Fruit fly (Drosophila melanogaster): ENCODE data around the gene dac.

The dac gene

dm6 chr2L:16485643-16486000 is at the start of gene dac (continued):
- TF ChIP-seq CG14710 (tag; optimal IDR thresholded peaks at IDR 0.05): no peak
- no peak for TF ChIP-seq CG9215 (GFP tag; IDR thresholded peaks at IDR 0.05)
- no peak for TF ChIP-seq YL-1 (GFP tag; optimal IDR thresholded peaks at IDR 0.05)
- TF ChIP-seq CG17385 (GFP tag; optimal IDR thresholded peaks at IDR 0.05): peak; percentile 58
- TF ChIP-seq CG17186 (GFP tag; optimal IDR thresholded peaks at IDR 0.05): no peak
- no peak for TF ChIP-seq CG7357 (GFP tag; IDR thresholded peaks at IDR 0.05)
- no peak for TF ChIP-seq CG10959 (GFP tag; IDR thresholded peaks at IDR 0.05)
- no peak for TF ChIP-seq CG9817 (tag; optimal IDR thresholded peaks at IDR 0.05)
- no peak for TF ChIP-seq CG11247 (GFP tag; IDR thresholded peaks at IDR 0.05)
- peak; percentile 86 for TF ChIP-seq CG8478 (optimal IDR thresholded peaks at IDR 0.05)
- TF ChIP-seq CG8290 (GFP tag; optimal IDR thresholded peaks at IDR 0.05): no peak
- TF ChIP-seq CG8290 (tag; optimal IDR thresholded peaks at IDR 0.05): no peak
- no peak for TF ChIP-seq H15 (GFP tag; IDR thresholded peaks at IDR 0.05)
- no peak for TF ChIP-seq CG30403 (GFP tag; optimal IDR thresholded peaks at IDR 0.05)
- no peak for TF ChIP-seq Dll (GFP tag; IDR thresholded peaks at IDR 0.05; ENCODE audit: partially characterized antibody)
- TF ChIP-seq en (GFP tag; optimal IDR thresholded peaks at IDR 0.05): no peak
- TF ChIP-seq Stat92E (GFP tag; optimal IDR thresholded peaks at IDR 0.05): no peak
- no peak for TF ChIP-seq CG12659 (GFP tag; optimal IDR thresholded peaks at IDR 0.05)
- TF ChIP-seq ATbp (GFP tag; optimal IDR thresholded peaks at IDR 0.05): no peak
- TF ChIP-seq CG16813 (GFP tag; IDR thresholded peaks at IDR 0.05; ENCODE audit: partially characterized antibody): 0 out of 3 replicates have a peak, but pooled peaks have one; percentile 13
- TF ChIP-seq hkb (optimal IDR thresholded peaks at IDR 0.05): no peak
- no peak for TF ChIP-seq hkb (GFP tag; IDR thresholded peaks at IDR 0.05)
- no peak for TF ChIP-seq GATAe (GFP tag; conservative IDR thresholded peaks at IDR 0.05)
- TF ChIP-seq Dfd (GFP tag; optimal IDR thresholded peaks at IDR 0.05): no peak
- no peak for TF ChIP-seq CG11085 (GFP tag; IDR thresholded peaks at IDR 0.05)
- no peak for TF ChIP-seq cg (GFP tag; optimal IDR thresholded peaks at IDR 0.05)
- no peak for TF ChIP-seq CG15601 (tag; optimal IDR thresholded peaks at IDR 0.05)
- TF ChIP-seq CG11560 (tag; IDR thresholded peaks at IDR 0.05): no peak
- no peak for TF ChIP-seq Gsc (GFP tag; IDR thresholded peaks at IDR 0.05)
- no peak for TF ChIP-seq CG2712 (tag; optimal IDR thresholded peaks at IDR 0.05)
- no peak for TF ChIP-seq Optix (GFP tag; IDR thresholded peaks at IDR 0.05)
- no peak for TF ChIP-seq MBD-R2 (GFP tag; IDR thresholded peaks at IDR 0.05)
- no peak for TF ChIP-seq Tbp (GFP tag; optimal IDR thresholded peaks at IDR 0.05)
- TF ChIP-seq vvl (GFP tag; IDR thresholded peaks at IDR 0.05): peak; percentile 10; the same call in 1 of the 2 replicates
- no peak for TF ChIP-seq br (optimal IDR thresholded peaks at IDR 0.05)
- no peak for TF ChIP-seq CG13424 (tag; optimal IDR thresholded peaks at IDR 0.05)
- 0 out of 2 replicates have a peak, but pooled peaks have one; percentile 7 for TF ChIP-seq Drgx (GFP tag; IDR thresholded peaks at IDR 0.05)
- peak; percentile 96 for TF ChIP-seq Deaf1 (tag; optimal IDR thresholded peaks at IDR 0.05)
- TF ChIP-seq CG31224 (GFP tag; IDR thresholded peaks at IDR 0.05): no peak
- TF ChIP-seq Fer1 (GFP tag; optimal IDR thresholded peaks at IDR 0.05): no peak
- no peak for TF ChIP-seq psq (GFP tag; optimal IDR thresholded peaks at IDR 0.05)
- peak; percentile 61 for TF ChIP-seq cad (GFP tag; optimal IDR thresholded peaks at IDR 0.05)
- no peak for TF ChIP-seq dmrt11E (tag; optimal IDR thresholded peaks at IDR 0.05)
- TF ChIP-seq CG2875 (GFP tag; optimal IDR thresholded peaks at IDR 0.05): no peak
- TF ChIP-seq abd-A (tag; optimal IDR thresholded peaks at IDR 0.05): peak; percentile 31
- peak; percentile 58; the same call in 1 of the 2 replicates for TF ChIP-seq rib (GFP tag; IDR thresholded peaks at IDR 0.05)
- TF ChIP-seq jing (GFP tag; optimal IDR thresholded peaks at IDR 0.05): peak; percentile 41
- no peak for TF ChIP-seq gfzf (GFP tag; optimal IDR thresholded peaks at IDR 0.05)
- no peak for TF ChIP-seq CG1647 (GFP tag; optimal IDR thresholded peaks at IDR 0.05)
- no peak for TF ChIP-seq HLH3B (GFP tag; IDR thresholded peaks at IDR 0.05)
- TF ChIP-seq CG18619 (GFP tag; optimal IDR thresholded peaks at IDR 0.05): no peak
- no peak for TF ChIP-seq Atf6 (GFP tag; IDR thresholded peaks at IDR 0.05)
- no peak for TF ChIP-seq sc (optimal IDR thresholded peaks at IDR 0.05)
- no peak for TF ChIP-seq sc (GFP tag; optimal IDR thresholded peaks at IDR 0.05)

Data from whole organism, embryonic.